Worm (Caenorhabditis elegans) whole organism, L2 larva: ENCODE data around the gene Y94H6A.5.
A peak's percentile ranks its signal among the peaks of the same experiment; 100 is the strongest.

Source experiments
- C34F6.9 ChIP-seq: fragments of 150-350 bp; optimal IDR thresholded peaks from 2 replicates; lab custom pipeline; 2014; ENCODE audit warnings: missing biosample characterization, missing genetic modification characterization
- R02D3.7 ChIP-seq: fragments of 150-350 bp; optimal IDR thresholded peaks from 2 replicates; lab custom pipeline; 2014; ENCODE audit warnings: missing biosample characterization, missing genetic modification characterization
- Y55F3AM.14 ChIP-seq: fragments of 200-800 bp; sonication (Bioruptor generic); optimal IDR thresholded peaks from 2 replicates; lab custom pipeline; 2018; ENCODE audit warnings: mild to moderate bottlenecking, missing genetic modification characterization, missing compliant biosample characterization
- ZK546.5 ChIP-seq: sonication (generic microtip); optimal IDR thresholded peaks from 2 replicates; lab custom pipeline; 2017; ENCODE audit warnings: missing biosample characterization, missing genetic modification characterization
- alr-1 ChIP-seq: fragments of 150-350 bp; optimal IDR thresholded peaks from 2 replicates; lab custom pipeline; 2014; ENCODE audit warnings: missing biosample characterization, missing genetic modification characterization
- aly-2 ChIP-seq: fragments of 150-350 bp; optimal IDR thresholded peaks from 2 replicates; lab custom pipeline; 2014; ENCODE audit warnings: missing biosample characterization, missing genetic modification characterization
- ama-1 ChIP-seq: fragments of 150-350 bp; optimal IDR thresholded peaks from 2 replicates; lab custom pipeline; 2018; ENCODE audit warnings: inconsistent platforms
- blmp-1 ChIP-seq: sonication (generic microtip); optimal IDR thresholded peaks from 2 replicates; lab custom pipeline; 2017; ENCODE audit warnings: missing genetic modification characterization, mild to moderate bottlenecking, missing compliant biosample characterization, antibody characterized with exemption, moderate library complexity; ENCODE audit not compliant: insufficient read depth
- ceh-16 ChIP-seq: fragments of 150-350 bp; optimal IDR thresholded peaks from 2 replicates; lab custom pipeline; 2014; ENCODE audit warnings: missing biosample characterization, missing genetic modification characterization
- ceh-82 ChIP-seq: fragments of 150-350 bp; optimal IDR thresholded peaks from 2 replicates; lab custom pipeline; 2014; ENCODE audit warnings: missing biosample characterization, missing genetic modification characterization
- dmd-4 ChIP-seq: sonication (generic microtip); optimal IDR thresholded peaks from 2 replicates; lab custom pipeline; 2017; ENCODE audit warnings: missing biosample characterization, missing genetic modification characterization
- egl-27 ChIP-seq: sonication (generic microtip); optimal IDR thresholded peaks from 3 replicates; lab custom pipeline; 2017; ENCODE audit warnings: missing biosample characterization, missing genetic modification reagents, missing genetic modification characterization
- elt-1 ChIP-seq: fragments of 150-350 bp; optimal IDR thresholded peaks from 2 replicates; lab custom pipeline; 2014; ENCODE audit warnings: missing biosample characterization, missing genetic modification characterization
- elt-3 ChIP-seq: sonication (generic microtip); optimal IDR thresholded peaks from 2 replicates; lab custom pipeline; 2017; ENCODE audit warnings: missing biosample characterization, missing genetic modification characterization
- fos-1 ChIP-seq: fragments of 150-350 bp; optimal IDR thresholded peaks from 2 replicates; lab custom pipeline; 2014; ENCODE audit warnings: missing biosample characterization, missing genetic modification characterization
- lin-11 ChIP-seq: fragments of 150-350 bp; sonication (generic microtip); optimal IDR thresholded peaks from 2 replicates; lab custom pipeline; 2014; ENCODE audit warnings: missing biosample characterization, missing genetic modification characterization, inconsistent platforms, mixed read lengths
- lin-13 ChIP-seq: fragments of 150-350 bp; optimal IDR thresholded peaks from 2 replicates; lab custom pipeline; 2014; ENCODE audit warnings: missing biosample characterization, missing genetic modification reagents, missing genetic modification characterization
- lin-39 ChIP-seq: fragments of 150-350 bp; optimal IDR thresholded peaks from 2 replicates; lab custom pipeline; 2014; ENCODE audit warnings: missing biosample characterization, missing genetic modification reagents, missing genetic modification characterization
- mab-5 ChIP-seq: fragments of 150-350 bp; optimal IDR thresholded peaks from 2 replicates; lab custom pipeline; 2014; ENCODE audit warnings: missing biosample characterization, missing genetic modification characterization
- mdl-1 ChIP-seq, 2 experiments: fragments of 150-350 bp in 1 of 2; sonication (generic microtip) in 1 of 2; optimal IDR thresholded peaks; 2 replicates each; lab custom pipeline; 2017; ENCODE audit warnings: missing biosample characterization in 2 of 2, missing genetic modification characterization in 2 of 2
- nhr-10 ChIP-seq: sonication (generic microtip); optimal IDR thresholded peaks from 2 replicates; lab custom pipeline; 2017; ENCODE audit warnings: missing biosample characterization, missing genetic modification characterization
- nhr-11 ChIP-seq: fragments of 150-350 bp; optimal IDR thresholded peaks from 2 replicates; lab custom pipeline; 2014; ENCODE audit warnings: missing biosample characterization, missing genetic modification characterization
- nhr-12 ChIP-seq: fragments of 150-350 bp; optimal IDR thresholded peaks from 2 replicates; lab custom pipeline; 2014; ENCODE audit warnings: missing biosample characterization, missing genetic modification characterization
- nhr-129 ChIP-seq: fragments of 150-350 bp; optimal IDR thresholded peaks from 2 replicates; lab custom pipeline; 2014; ENCODE audit warnings: missing biosample characterization, missing genetic modification characterization
- nhr-21 ChIP-seq: fragments of 150-350 bp; optimal IDR thresholded peaks from 2 replicates; lab custom pipeline; 2014; ENCODE audit warnings: missing biosample characterization, missing genetic modification characterization
- nhr-237 ChIP-seq: fragments of 150-350 bp; optimal IDR thresholded peaks from 2 replicates; lab custom pipeline; 2014; ENCODE audit warnings: missing biosample characterization, missing genetic modification characterization
- nhr-25 ChIP-seq: fragments of 150-350 bp; sonication (generic microtip); optimal IDR thresholded peaks from 3 replicates; lab custom pipeline; 2014; ENCODE audit warnings: missing biosample characterization, missing genetic modification characterization
- nhr-77 ChIP-seq: fragments of 150-350 bp; optimal IDR thresholded peaks from 2 replicates; lab custom pipeline; 2014; ENCODE audit warnings: missing biosample characterization, missing genetic modification characterization
- peb-1 ChIP-seq: fragments of 150-350 bp; optimal IDR thresholded peaks from 2 replicates; lab custom pipeline; 2014; ENCODE audit warnings: missing biosample characterization, missing genetic modification characterization
- sem-4 ChIP-seq: fragments of 150-350 bp; optimal IDR thresholded peaks from 2 replicates; lab custom pipeline; 2014; ENCODE audit warnings: missing biosample characterization, missing genetic modification reagents, missing genetic modification characterization
- skn-1 ChIP-seq: sonication (generic microtip); optimal IDR thresholded peaks from 2 replicates; lab custom pipeline; 2017; ENCODE audit warnings: missing biosample characterization, missing genetic modification characterization
- sma-3 ChIP-seq: sonication (generic microtip); optimal IDR thresholded peaks from 2 replicates; lab custom pipeline; 2016; ENCODE audit warnings: missing genetic modification reagents, missing genetic modification characterization, missing compliant biosample characterization
- sma-9 ChIP-seq, 2 experiments: fragments of 150-350 bp in 1 of 2; sonication (generic microtip) in 1 of 2; optimal IDR thresholded peaks; 2 replicates each; lab custom pipeline; 2014 to 2016; ENCODE audit warnings: missing genetic modification characterization in 2 of 2, mild to moderate bottlenecking in 1 of 2, missing biosample characterization in 1 of 2, missing compliant biosample characterization in 1 of 2, missing genetic modification reagents in 1 of 2, moderate library complexity in 1 of 2
- unc-39 ChIP-seq: fragments of 150-350 bp; optimal IDR thresholded peaks from 2 replicates; lab custom pipeline; 2014; ENCODE audit warnings: missing biosample characterization, missing genetic modification characterization
- unc-55 ChIP-seq: fragments of 150-350 bp; sonication (generic microtip); optimal IDR thresholded peaks from 3 replicates; lab custom pipeline; 2014; ENCODE audit warnings: missing biosample characterization, missing genetic modification reagents, missing genetic modification characterization
- zag-1 ChIP-seq: fragments of 150-350 bp; optimal IDR thresholded peaks from 2 replicates; lab custom pipeline; 2014; ENCODE audit warnings: missing biosample characterization, missing genetic modification characterization
- ztf-1 ChIP-seq: fragments of 200-800 bp; sonication (Bioruptor generic); conservative IDR thresholded peaks from 2 replicates; pipeline ENCODE4 v1.3.6; 2022; ENCODE audit warnings: missing genetic modification characterization, missing compliant biosample characterization
- ztf-11 ChIP-seq: sonication (generic microtip); optimal IDR thresholded peaks from 2 replicates; lab custom pipeline; 2017; ENCODE audit warnings: missing biosample characterization, missing genetic modification characterization

Y94H6A.5 gene

DNA sequence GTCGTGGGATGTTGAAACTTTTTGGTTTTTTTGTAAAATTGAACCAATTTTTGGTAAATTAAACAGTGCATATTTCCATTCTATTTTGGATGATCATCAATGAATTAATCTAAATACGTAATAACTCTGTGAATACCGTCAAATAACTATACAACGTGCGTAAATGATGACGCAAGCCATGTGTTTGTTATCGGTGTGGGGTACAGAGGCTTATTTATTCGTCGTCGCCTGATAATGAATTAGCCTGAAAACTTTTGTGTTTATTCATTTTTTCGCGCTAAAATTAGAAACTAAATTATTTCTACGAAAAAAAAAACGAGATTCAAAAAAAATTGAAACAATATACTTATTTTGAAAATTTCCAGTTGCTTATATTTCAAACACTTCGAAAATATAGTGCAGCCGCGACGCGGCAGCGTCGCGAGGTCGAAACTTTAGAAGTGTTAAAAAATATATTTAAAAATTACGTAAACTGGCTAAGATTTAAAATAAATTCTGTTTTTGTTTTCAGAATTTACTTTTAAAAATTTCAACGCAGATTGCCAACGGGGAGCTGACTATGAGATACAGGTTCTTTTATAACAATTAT lies 45.2 kb upstream of the Y94H6A.5 start:
- TF ChIP-seq ZK546.5 (tag; lab: Kevin White, UChicago) (no peak), lin-13 (GFP tag; lab: Kevin White, UChicago) (no peak), ceh-16 (no peak), fos-1 (peak; percentile 53), elt-3 (tag; lab: Kevin White, UChicago) (no peak)

DNA sequence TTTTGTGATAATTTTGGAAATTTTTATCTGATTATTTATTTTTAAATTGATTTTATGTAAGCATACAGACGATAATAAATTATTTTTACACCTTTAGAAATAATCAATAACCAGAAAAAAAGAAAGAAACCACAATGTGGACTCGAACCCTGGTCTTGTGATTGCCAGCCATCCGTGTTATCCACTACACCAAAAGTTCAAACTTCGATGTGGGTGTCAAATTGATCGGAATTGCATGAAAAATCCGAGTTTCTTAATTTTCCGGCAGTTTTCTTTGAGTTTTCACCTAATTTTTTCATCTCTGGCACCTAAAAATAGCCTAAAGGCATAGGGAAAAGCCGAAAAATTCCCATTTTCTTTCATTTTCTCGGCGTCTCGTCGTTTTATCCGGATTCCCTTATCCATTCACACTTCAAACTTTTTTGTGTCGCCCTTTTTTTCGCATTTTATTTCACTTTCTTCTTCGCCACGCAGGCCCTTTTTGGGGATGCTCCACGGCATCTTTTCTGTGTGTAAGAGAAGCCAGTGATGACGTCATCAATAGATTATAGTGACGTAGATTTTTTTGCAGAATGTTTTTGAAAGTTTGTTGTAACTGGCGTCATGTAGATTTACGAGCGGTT lies 43.7 kb upstream of the Y94H6A.5 start:
- peak; percentile 16 for TF ChIP-seq sma-9 (GFP tag; optimal IDR thresholded peaks at IDR 0.05; lab: Kevin White, UChicago)
- no peak for TF ChIP-seq sma-9 (tag; optimal IDR thresholded peaks at IDR 0.05; lab: Kevin White, UChicago)
- no peak for TF ChIP-seq alr-1 (tag; lab: Kevin White, UChicago)
- TF ChIP-seq, all 48 proteins: peak for 1

DNA sequence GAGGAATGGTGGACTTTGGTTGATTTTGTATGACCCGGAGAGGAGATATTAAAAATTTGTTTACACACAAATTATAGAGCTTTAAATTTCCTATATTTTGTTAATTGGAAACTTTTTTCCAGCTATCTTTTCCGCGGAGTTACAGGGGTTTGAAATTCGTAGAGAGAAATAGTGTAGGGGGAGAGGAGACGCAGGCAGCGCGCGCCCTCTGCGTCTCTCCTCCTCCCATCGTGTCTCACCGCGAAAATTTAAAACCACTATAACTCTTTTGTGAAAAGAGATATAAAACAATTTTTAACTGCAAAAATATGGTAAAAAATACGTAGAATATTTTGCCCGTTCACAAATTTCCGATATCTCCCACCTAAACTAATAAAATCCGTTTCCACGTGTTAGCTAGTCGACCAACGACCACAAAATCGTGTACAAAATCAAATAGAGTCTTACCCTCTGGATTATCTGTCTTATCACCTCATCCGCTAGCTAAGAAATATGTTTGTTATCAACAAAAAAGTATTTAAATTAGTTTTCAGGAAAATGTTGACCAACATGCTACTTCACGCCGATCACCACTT lies 38.8 kb upstream of the Y94H6A.5 start, which contains the start of gene nhr-277:
nhr-277 (plus strand) TSS at position 525 of the 575 bp plus-strand sequence.
- no peak for TF ChIP-seq dmd-4 (tag; lab: Kevin White, UChicago)
- no peak for TF ChIP-seq nhr-10
- TF ChIP-seq C34F6.9 (tag; lab: Kevin White, UChicago) = no peak
- TF ChIP-seq alr-1 (tag; lab: Kevin White, UChicago) = no peak
- no peak for TF ChIP-seq zag-1 (tag; lab: Kevin White, UChicago)
- no peak for TF ChIP-seq sma-3 (GFP tag; lab: Kevin White, UChicago)
- no peak for TF ChIP-seq nhr-77 (tag; lab: Kevin White, UChicago)
- TF ChIP-seq mdl-1 (tag; optimal IDR thresholded peaks at IDR 0.05; lab: Kevin White, UChicago) = no peak
- TF ChIP-seq peb-1 (tag; lab: Kevin White, UChicago) = no peak
- TF ChIP-seq aly-2 (tag; lab: Kevin White, UChicago) = no peak
- TF ChIP-seq nhr-237 = no peak
- no peak for TF ChIP-seq nhr-129 (tag; lab: Kevin White, UChicago)
- TF ChIP-seq blmp-1 (tag; lab: Kevin White, UChicago) = no peak
- TF ChIP-seq fos-1 = no peak
- no peak for TF ChIP-seq skn-1 (tag; lab: Kevin White, UChicago)
- no peak for TF ChIP-seq lin-13 (GFP tag; lab: Kevin White, UChicago)

DNA sequence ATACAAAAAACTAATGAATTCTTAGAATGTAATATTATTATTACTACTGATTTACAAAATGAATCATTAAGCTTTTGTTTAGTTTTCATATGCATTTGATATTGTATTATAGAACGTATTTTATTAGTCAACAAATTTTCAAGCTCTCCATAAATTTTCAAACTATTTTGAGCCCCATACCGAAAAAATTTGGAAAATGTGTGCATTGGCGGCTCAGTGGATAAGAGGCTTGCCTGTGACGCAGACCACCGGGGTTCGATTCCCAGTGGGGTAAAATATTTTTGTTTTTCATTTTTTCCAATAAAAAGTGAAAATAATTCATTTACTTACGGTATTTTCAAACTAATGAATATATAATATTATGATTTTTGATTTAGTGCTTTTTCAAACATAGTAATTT lies 34.7 kb upstream of the Y94H6A.5 start:
- TF ChIP-seq lin-11 (tag; lab: Kevin White, UChicago) (no peak), nhr-25 (tag; lab: Kevin White, UChicago) (no peak), egl-27 (tag; lab: Kevin White, UChicago) (no peak), ceh-82 (no peak), mdl-1 (tag; optimal IDR thresholded peaks at IDR 0.05; lab: Kevin White, UChicago) (no peak), mab-5 (tag; lab: Kevin White, UChicago) (no peak), ceh-16 (no peak), C34F6.9 (tag; lab: Kevin White, UChicago) (no peak), sma-3 (GFP tag; lab: Kevin White, UChicago) (no peak), sma-9 (GFP tag; optimal IDR thresholded peaks at IDR 0.05; lab: Kevin White, UChicago) (no peak), sma-9 (tag; optimal IDR thresholded peaks at IDR 0.05; lab: Kevin White, UChicago) (no peak), ama-1 (lab: Kevin White, UChicago) (no peak), ztf-11 (no peak), sem-4 (tag; lab: Kevin White, UChicago) (no peak), R02D3.7 (tag; lab: Kevin White, UChicago) (no peak), lin-39 (tag; lab: Kevin White, UChicago) (no peak), unc-39 (tag; lab: Kevin White, UChicago) (no peak)

DNA sequence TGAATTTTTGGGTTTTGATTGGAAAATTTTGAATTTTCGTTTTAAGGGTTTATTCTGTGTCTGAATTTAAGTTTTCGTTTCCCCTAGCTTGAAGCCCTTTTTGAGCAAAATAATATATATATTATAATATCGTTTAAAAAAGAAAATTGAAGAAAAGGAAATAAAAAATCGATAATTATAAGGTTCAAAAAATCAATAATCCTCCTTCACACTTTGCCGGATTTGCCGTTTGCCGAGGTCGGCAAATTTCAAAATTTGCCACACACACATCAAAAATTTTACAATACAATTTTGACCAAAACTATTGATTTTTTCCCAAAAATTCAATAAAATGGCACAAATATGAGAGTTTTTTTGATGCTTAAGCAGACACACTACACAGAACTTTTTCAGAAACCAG lies 32.8 kb upstream of the Y94H6A.5 start:
- no peak for TF ChIP-seq nhr-10
- TF ChIP-seq fos-1 = no peak
- no peak for TF ChIP-seq zag-1 (tag; lab: Kevin White, UChicago)
- no peak for TF ChIP-seq Y55F3AM.14 (GFP tag; lab: Kevin White, UChicago)
- no peak for TF ChIP-seq unc-55 (GFP tag; lab: Kevin White, UChicago)
- no peak for TF ChIP-seq nhr-77 (tag; lab: Kevin White, UChicago)
- TF ChIP-seq elt-1 = no peak
- no peak for TF ChIP-seq ztf-1 (GFP tag; lab: Robert Waterston, UW)
- TF ChIP-seq C34F6.9 (tag; lab: Kevin White, UChicago) = no peak
- TF ChIP-seq nhr-21 (tag; lab: Kevin White, UChicago) = no peak
- TF ChIP-seq ZK546.5 (tag; lab: Kevin White, UChicago) = no peak
- no peak for TF ChIP-seq elt-3 (tag; lab: Kevin White, UChicago)
- TF ChIP-seq egl-27 (tag; lab: Kevin White, UChicago) = no peak
- TF ChIP-seq alr-1 (tag; lab: Kevin White, UChicago) = no peak
- TF ChIP-seq aly-2 (tag; lab: Kevin White, UChicago) = no peak
- no peak for TF ChIP-seq nhr-12
- TF ChIP-seq dmd-4 (tag; lab: Kevin White, UChicago) = no peak
- no peak for TF ChIP-seq nhr-11
